Fruit fly (Drosophila melanogaster) whole organism, embryonic: ENCODE data around the gene TwdlK.

ENCODE experiments used
- Asciz ChIP-seq: fragments of 200-800 bp; sonication (Bioruptor generic); optimal IDR thresholded peaks from 2 replicates; lab custom pipeline; 2017; ENCODE audit warnings: missing biosample characterization, mild to moderate bottlenecking, missing genetic modification characterization, missing genetic modification reagents
- CG10209 ChIP-seq: fragments of 200-800 bp; sonication (Bioruptor generic); optimal IDR thresholded peaks from 3 replicates; lab custom pipeline; 2017; ENCODE audit warnings: missing biosample characterization, mild to moderate bottlenecking, missing genetic modification characterization, missing genetic modification reagents
- CG10321 ChIP-seq: fragments of 200-800 bp; sonication (Bioruptor generic); IDR thresholded peaks from 2 replicates; pipeline ENCODE4 v1.3.6; 2022; ENCODE audit warnings: missing biosample characterization, missing genetic modification characterization
- CG10462 ChIP-seq: fragments of 200-800 bp; sonication (Bioruptor generic); optimal IDR thresholded peaks from 2 replicates; lab custom pipeline; 2016; ENCODE audit warnings: missing biosample characterization, missing genetic modification characterization
- CG11093 ChIP-seq: fragments of 200-800 bp; sonication (Bioruptor generic); IDR thresholded peaks from 3 replicates; pipeline ENCODE4 v1.3.6; 2022; ENCODE audit warnings: missing biosample characterization, missing genetic modification characterization
- CG12236 ChIP-seq: fragments of 200-800 bp; sonication (Bioruptor generic); optimal IDR thresholded peaks from 2 replicates; lab custom pipeline; 2016; ENCODE audit warnings: missing biosample characterization, missing genetic modification characterization
- CG12391 ChIP-seq: fragments of 200-800 bp; sonication (Bioruptor generic); optimal IDR thresholded peaks from 3 replicates; lab custom pipeline; 2018; ENCODE audit warnings: missing biosample characterization, mild to moderate bottlenecking, missing genetic modification characterization, moderate library complexity
- CG1602 ChIP-seq: fragments of 200-800 bp; sonication (Bioruptor generic); optimal IDR thresholded peaks from 3 replicates; lab custom pipeline; 2016; ENCODE audit warnings: missing biosample characterization, missing genetic modification characterization
- CG16779 ChIP-seq: fragments of 200-800 bp; sonication (Bioruptor generic); IDR thresholded peaks from 2 replicates; pipeline ENCODE4 v1.3.6; 2022; ENCODE audit warnings: missing biosample characterization, missing genetic modification characterization
- CG1792 ChIP-seq: fragments of 200-800 bp; sonication (Bioruptor generic); optimal IDR thresholded peaks from 2 replicates; lab custom pipeline; 2016; ENCODE audit warnings: missing biosample characterization, missing genetic modification characterization
- CG18619 ChIP-seq: fragments of 200-800 bp; sonication (Bioruptor generic); optimal IDR thresholded peaks from 3 replicates; lab custom pipeline; 2017; ENCODE audit warnings: missing biosample characterization, mild to moderate bottlenecking, missing genetic modification characterization
- CG31388 ChIP-seq: fragments of 200-800 bp; sonication (Bioruptor generic); optimal IDR thresholded peaks from 2 replicates; lab custom pipeline; 2016; ENCODE audit warnings: missing biosample characterization, missing genetic modification characterization
- CG3281 ChIP-seq: fragments of 200-800 bp; sonication (Bioruptor generic); optimal IDR thresholded peaks from 3 replicates; lab custom pipeline; 2017; ENCODE audit warnings: missing biosample characterization, mild to moderate bottlenecking, missing genetic modification characterization
- CG34376 ChIP-seq: fragments of 200-800 bp; sonication (Bioruptor generic); optimal IDR thresholded peaks from 2 replicates; lab custom pipeline; 2018; ENCODE audit warnings: missing biosample characterization, mild to moderate bottlenecking, missing genetic modification characterization
- CG3995 ChIP-seq: fragments of 200-800 bp; sonication (Bioruptor generic); optimal IDR thresholded peaks from 3 replicates; lab custom pipeline; 2016; ENCODE audit warnings: missing biosample characterization, missing genetic modification characterization
- CG4424 ChIP-seq: fragments of 200-800 bp; sonication (Bioruptor generic); optimal IDR thresholded peaks from 3 replicates; lab custom pipeline; 2016; ENCODE audit warnings: missing biosample characterization, missing genetic modification characterization
- CG4854 ChIP-seq: fragments of 200-800 bp; sonication (Bioruptor generic); optimal IDR thresholded peaks from 2 replicates; lab custom pipeline; 2016; ENCODE audit warnings: missing biosample characterization, missing genetic modification characterization, inconsistent platforms
- CG7963 ChIP-seq: fragments of 200-800 bp; sonication (Bioruptor generic); IDR thresholded peaks from 3 replicates; pipeline ENCODE4 v1.3.6; 2022; ENCODE audit warnings: missing biosample characterization, missing genetic modification characterization; ENCODE audit not compliant: partially characterized antibody
- CG8281 ChIP-seq: fragments of 200-800 bp; sonication (Bioruptor generic); optimal IDR thresholded peaks from 2 replicates; lab custom pipeline; 2018; ENCODE audit warnings: missing biosample characterization, mild to moderate bottlenecking, missing genetic modification characterization, moderate library complexity
- CG8924 ChIP-seq: fragments of 200-800 bp; optimal IDR thresholded peaks from 3 replicates; lab custom pipeline; 2019; ENCODE audit warnings: missing biosample characterization, mild to moderate bottlenecking, missing genetic modification characterization, moderate library complexity
- Dad ChIP-seq: fragments of 200-800 bp; sonication (Bioruptor generic); optimal IDR thresholded peaks from 3 replicates; lab custom pipeline; 2016; ENCODE audit warnings: missing biosample characterization, missing genetic modification characterization
- Dek ChIP-seq: fragments of 200-800 bp; sonication (Bioruptor generic); optimal IDR thresholded peaks from 3 replicates; lab custom pipeline; 2019; ENCODE audit warnings: missing biosample characterization, mild to moderate bottlenecking, missing genetic modification characterization, moderate library complexity
- Fer2 ChIP-seq: fragments of 200-800 bp; sonication (Bioruptor generic); optimal IDR thresholded peaks from 2 replicates; lab custom pipeline; 2018; ENCODE audit warnings: missing biosample characterization, mild to moderate bottlenecking, missing genetic modification characterization, moderate library complexity
- Gsc ChIP-seq: fragments of 200-800 bp; sonication (Bioruptor generic); IDR thresholded peaks from 2 replicates; pipeline ENCODE4 v1.3.6; 2022; ENCODE audit warnings: missing biosample characterization, missing genetic modification characterization
- Jarid2 ChIP-seq: fragments of 200-800 bp; sonication (Bioruptor generic); optimal IDR thresholded peaks from 3 replicates; lab custom pipeline; 2017; ENCODE audit warnings: mild to moderate bottlenecking, missing biosample characterization, missing genetic modification reagents, missing genetic modification characterization
- MTF-1 ChIP-seq: fragments of 200-800 bp; sonication (Bioruptor generic); optimal IDR thresholded peaks from 2 replicates; lab custom pipeline; 2018; ENCODE audit warnings: missing biosample characterization, mild to moderate bottlenecking, missing genetic modification characterization, borderline replicate concordance
- Mad ChIP-seq: fragments of 200-800 bp; sonication (Bioruptor generic); optimal IDR thresholded peaks from 2 replicates; lab custom pipeline; 2016; ENCODE audit warnings: missing biosample characterization, missing genetic modification characterization
- Ravus ChIP-seq: fragments of 200-800 bp; sonication (Bioruptor generic); IDR thresholded peaks from 2 replicates; pipeline ENCODE4 v1.3.6; 2022; ENCODE audit warnings: missing biosample characterization, missing genetic modification characterization
- Rfx ChIP-seq: fragments of 200-800 bp; sonication (Bioruptor generic); IDR thresholded peaks from 2 replicates; pipeline ENCODE4 v1.3.6; 2022; ENCODE audit warnings: missing biosample characterization, missing genetic modification characterization
- Trl ChIP-seq, 3 experiments: fragments of >200 bp in 2 of 3; fragments of 200-800 bp in 1 of 3; sonication (Bioruptor generic) in 1 of 3; optimal IDR thresholded peaks; 2 replicates in 1 of 3; 3 replicates in 2 of 3; lab custom pipeline; 2016 to 2017; ENCODE audit warnings: missing biosample characterization in 1 of 3, missing genetic modification characterization in 1 of 3
- btn ChIP-seq: fragments of 200-800 bp; sonication (Bioruptor generic); optimal IDR thresholded peaks from 2 replicates; lab custom pipeline; 2016; ENCODE audit warnings: missing biosample characterization, missing genetic modification characterization
- cas ChIP-seq: fragments of 200-800 bp; sonication (Bioruptor generic); IDR thresholded peaks from 2 replicates; pipeline ENCODE4 v1.3.6; 2022; ENCODE audit warnings: missing biosample characterization, missing genetic modification characterization
- da ChIP-seq: fragments of 200-800 bp; sonication (Bioruptor generic); optimal IDR thresholded peaks from 2 replicates; lab custom pipeline; 2016; ENCODE audit warnings: missing biosample characterization, missing genetic modification characterization
- ewg ChIP-seq: fragments of 200-800 bp; sonication (Bioruptor generic); optimal IDR thresholded peaks from 3 replicates; lab custom pipeline; 2017; ENCODE audit warnings: mild to moderate bottlenecking, missing biosample characterization, missing genetic modification reagents, missing genetic modification characterization
- hth ChIP-seq: fragments of >200 bp; optimal IDR thresholded peaks from 2 replicates; lab custom pipeline; 2017; ENCODE audit warnings: inconsistent platforms
- ind ChIP-seq: fragments of 200-800 bp; sonication (Bioruptor generic); optimal IDR thresholded peaks from 3 replicates; lab custom pipeline; 2016; ENCODE audit warnings: missing biosample characterization, missing genetic modification characterization
- kay ChIP-seq: fragments of 200-800 bp; sonication (Bioruptor generic); optimal IDR thresholded peaks from 2 replicates; lab custom pipeline; 2016; ENCODE audit warnings: missing biosample characterization, missing genetic modification characterization
- kni ChIP-seq: fragments of 200-800 bp; sonication (Bioruptor generic); optimal IDR thresholded peaks from 3 replicates; lab custom pipeline; 2017; ENCODE audit warnings: mild to moderate bottlenecking, missing biosample characterization, missing genetic modification reagents, missing genetic modification characterization
- knrl ChIP-seq: fragments of 200-800 bp; sonication (Bioruptor generic); IDR thresholded peaks from 3 replicates; pipeline ENCODE4 v1.3.6; 2022; ENCODE audit warnings: missing biosample characterization, missing genetic modification characterization; ENCODE audit not compliant: partially characterized antibody
- org-1 ChIP-seq: fragments of 200-800 bp; sonication (Bioruptor generic); optimal IDR thresholded peaks from 2 replicates; lab custom pipeline; 2017; ENCODE audit warnings: missing biosample characterization, missing genetic modification characterization
- prd ChIP-seq, 3 experiments: fragments of >200 bp in 2 of 3; fragments of 200-800 bp in 1 of 3; sonication (Bioruptor generic) in 1 of 3; optimal IDR thresholded peaks in 2 of 3; IDR thresholded peaks in 1 of 3; 2 replicates in 2 of 3; 3 replicates in 1 of 3; pipeline versions ENCODE4 v1.3.6 to Lab custom; 2017 to 2022; ENCODE audit warnings: missing biosample characterization in 1 of 3, missing genetic modification characterization in 1 of 3
- rib ChIP-seq: fragments of 200-800 bp; sonication (Bioruptor generic); IDR thresholded peaks from 2 replicates; pipeline ENCODE4 v1.3.6; 2022; ENCODE audit warnings: missing biosample characterization, missing genetic modification characterization
- sens-2 ChIP-seq: fragments of 200-800 bp; sonication (Bioruptor generic); IDR thresholded peaks from 2 replicates; pipeline ENCODE4 v1.3.6; 2022; ENCODE audit warnings: missing biosample characterization, missing genetic modification characterization
- sisA ChIP-seq: fragments of 200-800 bp; sonication (Bioruptor generic); IDR thresholded peaks from 2 replicates; pipeline ENCODE4 v1.3.6; 2022; ENCODE audit warnings: missing biosample characterization, missing genetic modification characterization
- toy ChIP-seq: fragments of 200-800 bp; sonication (Bioruptor generic); IDR thresholded peaks from 2 replicates; pipeline ENCODE4 v1.3.6; 2022; ENCODE audit warnings: missing biosample characterization, missing genetic modification characterization
- trem ChIP-seq: fragments of 200-800 bp; optimal IDR thresholded peaks from 3 replicates; lab custom pipeline; 2019; ENCODE audit warnings: missing biosample characterization, mild to moderate bottlenecking, missing genetic modification characterization, moderate library complexity
- trh ChIP-seq: fragments of 200-800 bp; sonication (Bioruptor generic); optimal IDR thresholded peaks from 2 replicates; lab custom pipeline; 2016; ENCODE audit warnings: missing biosample characterization, missing genetic modification characterization
- tx ChIP-seq: fragments of 200-800 bp; sonication (Bioruptor generic); optimal IDR thresholded peaks from 2 replicates; lab custom pipeline; 2016; ENCODE audit warnings: missing biosample characterization, missing genetic modification characterization
- vvl ChIP-seq: fragments of 200-800 bp; sonication (Bioruptor generic); IDR thresholded peaks from 2 replicates; pipeline ENCODE4 v1.3.6; 2022; ENCODE audit warnings: missing biosample characterization, missing genetic modification characterization
- wek ChIP-seq: fragments of 200-800 bp; sonication (Bioruptor generic); optimal IDR thresholded peaks from 3 replicates; lab custom pipeline; 2018; ENCODE audit warnings: missing biosample characterization, mild to moderate bottlenecking, missing genetic modification characterization, moderate library complexity
- z ChIP-seq: fragments of 200-800 bp; sonication (Bioruptor generic); IDR thresholded peaks from 3 replicates; pipeline ENCODE4 v1.3.6; 2022; ENCODE audit warnings: missing biosample characterization, missing genetic modification characterization

Gene TwdlK

dm6 chr3R:26654594-26654993, 26.1 kb upstream of the TwdlK start (continued):
- TF ChIP-seq CG8281 (tag; lab: Kevin White, UChicago) (no peak), tx (GFP tag; lab: Kevin White, UChicago) (peak; percentile 31), CG10321 (GFP tag; lab: Robert Waterston, UW) (no peak), CG31388 (GFP tag; lab: Kevin White, UChicago) (no peak), da (GFP tag; lab: Kevin White, UChicago) (no peak), CG3995 (GFP tag; lab: Kevin White, UChicago) (no peak), z (GFP tag; lab: Robert Waterston, UW) (no peak), ind (GFP tag; lab: Kevin White, UChicago) (peak; percentile 66), kay (no peak), CG1602 (GFP tag; lab: Kevin White, UChicago) (peak; percentile 1), CG1792 (GFP tag; lab: Kevin White, UChicago) (no peak), Asciz (GFP tag; lab: Kevin White, UChicago) (peak; percentile 42), trem (tag; lab: Kevin White, UChicago) (no peak), btn (peak; percentile 17), CG16779 (GFP tag; lab: Robert Waterston, UW) (no peak), prd (optimal IDR thresholded peaks at IDR 0.05; lab: Kevin White, UChicago) (no peak), prd (GFP tag; IDR thresholded peaks at IDR 0.05; lab: Robert Waterston, UW) (peak; percentile 62; the same call in 2 of the 3 replicates), org-1 (GFP tag; lab: Kevin White, UChicago) (peak; percentile 52), wek (GFP tag; lab: Kevin White, UChicago) (no peak), CG4854 (GFP tag; lab: Kevin White, UChicago) (no peak), knrl (GFP tag; lab: Robert Waterston, UW) (no peak), CG7963 (GFP tag; lab: Robert Waterston, UW) (no peak), sens-2 (GFP tag; lab: Robert Waterston, UW) (no peak), Dek (tag; lab: Kevin White, UChicago) (no peak), Gsc (GFP tag; lab: Robert Waterston, UW) (no peak), CG3281 (GFP tag; lab: Kevin White, UChicago) (peak; percentile 63), Jarid2 (GFP tag; lab: Kevin White, UChicago) (no peak), Fer2 (tag; lab: Kevin White, UChicago) (no peak), hth (no peak), MTF-1 (GFP tag; lab: Kevin White, UChicago) (no peak), rib (GFP tag; lab: Robert Waterston, UW) (no peak), vvl (peak; percentile 61), CG12391 (tag; lab: Kevin White, UChicago) (no peak), CG4424 (peak; percentile 27), Dad (GFP tag; lab: Kevin White, UChicago) (no peak), CG10209 (GFP tag; lab: Kevin White, UChicago) (peak; percentile 55), kni (GFP tag; lab: Kevin White, UChicago) (no peak), ewg (peak; percentile 51), trh (GFP tag; lab: Kevin White, UChicago) (no peak), CG34376 (no peak), Trl (optimal IDR thresholded peaks at IDR 0.05; lab: Kevin White, UChicago) (no peak), Trl (GFP tag; optimal IDR thresholded peaks at IDR 0.05; lab: Kevin White, UChicago) (peak; percentile 41), toy (no peak), Ravus (GFP tag; lab: Robert Waterston, UW) (no peak), sisA (GFP tag; lab: Robert Waterston, UW) (peak; percentile 65), CG8924 (tag; lab: Kevin White, UChicago) (no peak), CG12236 (GFP tag; lab: Kevin White, UChicago) (no peak), Rfx (peak; percentile 70), CG11093 (GFP tag; lab: Robert Waterston, UW) (0 out of 3 replicates have a peak, but pooled peaks have one; percentile 24), CG10462 (no peak), Mad (GFP tag; lab: Kevin White, UChicago) (no peak), CG18619 (GFP tag; lab: Kevin White, UChicago) (peak; percentile 29), cas (no peak)
